Fruit fly (Drosophila melanogaster) whole organism, embryonic: Measurements from ENCODE around the gene E2f2.
A peak's percentile ranks its signal among the peaks of the same experiment; 100 is the strongest.

ENCODE experiments used
- Ada2b ChIP-seq: fragments of 200-800 bp; sonication (Bioruptor generic); IDR thresholded peaks from 2 replicates; pipeline ENCODE4 v1.3.6; 2022; ENCODE audit warnings: missing biosample characterization, missing genetic modification characterization
- Blimp-1 ChIP-seq: fragments of 200-800 bp; sonication (Bioruptor generic); optimal IDR thresholded peaks from 3 replicates; lab custom pipeline; 2018; ENCODE audit warnings: missing biosample characterization, missing genetic modification characterization, mild to moderate bottlenecking, moderate library complexity, missing genetic modification reagents
- C15 ChIP-seq: fragments of 200-800 bp; sonication (Bioruptor generic); IDR thresholded peaks from 3 replicates; pipeline ENCODE4 v1.3.6; 2022; ENCODE audit warnings: missing biosample characterization, missing genetic modification characterization
- CG10321 ChIP-seq: fragments of 200-800 bp; sonication (Bioruptor generic); IDR thresholded peaks from 2 replicates; pipeline ENCODE4 v1.3.6; 2022; ENCODE audit warnings: missing biosample characterization, missing genetic modification characterization
- CG1233 ChIP-seq: fragments of 200-800 bp; sonication (Bioruptor generic); optimal IDR thresholded peaks from 4 replicates; lab custom pipeline; 2018; ENCODE audit warnings: missing biosample characterization, mild to moderate bottlenecking, missing genetic modification characterization
- CG14667 ChIP-seq: fragments of 200-800 bp; sonication (Bioruptor generic); IDR thresholded peaks from 2 replicates; pipeline ENCODE4 v1.3.6; 2022; ENCODE audit warnings: missing biosample characterization, missing genetic modification characterization
- CG17829 ChIP-seq: fragments of 200-800 bp; optimal IDR thresholded peaks from 2 replicates; lab custom pipeline; 2019; ENCODE audit warnings: missing biosample characterization, mild to moderate bottlenecking, missing genetic modification characterization, moderate library complexity
- CG1832 ChIP-seq: fragments of 200-800 bp; sonication (Bioruptor generic); optimal IDR thresholded peaks from 2 replicates; lab custom pipeline; 2017; ENCODE audit warnings: missing biosample characterization, mild to moderate bottlenecking, missing genetic modification characterization, inconsistent platforms
- CG2116 ChIP-seq: fragments of 200-800 bp; sonication (Bioruptor generic); optimal IDR thresholded peaks from 3 replicates; lab custom pipeline; 2018; ENCODE audit warnings: missing biosample characterization, mild to moderate bottlenecking, missing genetic modification characterization
- CG4730 ChIP-seq: fragments of 200-800 bp; sonication (Bioruptor generic); IDR thresholded peaks from 2 replicates; pipeline ENCODE4 v1.3.6; 2022; ENCODE audit warnings: missing biosample characterization, missing genetic modification characterization
- CG6254 ChIP-seq: fragments of 200-800 bp; sonication (Bioruptor generic); optimal IDR thresholded peaks from 3 replicates; lab custom pipeline; 2017; ENCODE audit warnings: mild to moderate bottlenecking, missing biosample characterization, missing genetic modification reagents, missing genetic modification characterization
- CG7357 ChIP-seq: fragments of 200-800 bp; sonication (Bioruptor generic); IDR thresholded peaks from 3 replicates; pipeline ENCODE4 v1.3.6; 2022; ENCODE audit warnings: missing biosample characterization, missing genetic modification characterization
- Dp ChIP-seq: fragments of 200-800 bp; sonication (Bioruptor generic); optimal IDR thresholded peaks from 2 replicates; lab custom pipeline; 2018; ENCODE audit warnings: missing biosample characterization, mild to moderate bottlenecking, missing genetic modification characterization, moderate library complexity
- Ets65A ChIP-seq: fragments of 200-800 bp; sonication (Bioruptor generic); peaks from one replicate; lab custom pipeline; 2016; ENCODE audit warnings: missing biosample characterization, missing genetic modification characterization
- Ets97D ChIP-seq: fragments of 200-800 bp; sonication (Bioruptor generic); optimal IDR thresholded peaks from 3 replicates; lab custom pipeline; 2016; ENCODE audit warnings: missing biosample characterization, missing genetic modification characterization
- H15 ChIP-seq: fragments of 200-800 bp; sonication (Bioruptor generic); IDR thresholded peaks from 3 replicates; pipeline ENCODE4 v1.3.6; 2022; ENCODE audit warnings: missing biosample characterization, missing genetic modification characterization
- Lpt ChIP-seq: fragments of >200 bp; optimal IDR thresholded peaks from 2 replicates; lab custom pipeline; 2018; ENCODE audit warnings: missing biosample characterization, missing genetic modification characterization
- MTF-1 ChIP-seq: fragments of 200-800 bp; sonication (Bioruptor generic); optimal IDR thresholded peaks from 2 replicates; lab custom pipeline; 2018; ENCODE audit warnings: missing biosample characterization, mild to moderate bottlenecking, missing genetic modification characterization, borderline replicate concordance
- Poxn ChIP-seq: fragments of 200-800 bp; sonication (Bioruptor generic); IDR thresholded peaks from 2 replicates; pipeline ENCODE4 v1.3.6; 2022; ENCODE audit warnings: missing biosample characterization, missing genetic modification characterization
- Sox102F ChIP-seq: fragments of 200-800 bp; sonication (Bioruptor generic); optimal IDR thresholded peaks from 2 replicates; lab custom pipeline; 2018; ENCODE audit warnings: missing biosample characterization, mild to moderate bottlenecking, missing genetic modification characterization, moderate library complexity
- Ssrp ChIP-seq: fragments of 200-800 bp; sonication (Bioruptor generic); optimal IDR thresholded peaks from 2 replicates; lab custom pipeline; 2018; ENCODE audit warnings: missing biosample characterization, mild to moderate bottlenecking, missing genetic modification characterization, moderate library complexity
- Trl ChIP-seq, 3 experiments: fragments of >200 bp in 2 of 3; fragments of 200-800 bp in 1 of 3; sonication (Bioruptor generic) in 1 of 3; optimal IDR thresholded peaks; 2 replicates in 1 of 3; 3 replicates in 2 of 3; lab custom pipeline; 2016 to 2017; ENCODE audit warnings: missing biosample characterization in 1 of 3, missing genetic modification characterization in 1 of 3
- Usf ChIP-seq: fragments of 200-800 bp; sonication (Bioruptor generic); optimal IDR thresholded peaks from 2 replicates; lab custom pipeline; 2017; ENCODE audit warnings: missing genotype, missing biosample characterization, missing genetic modification characterization
- amos ChIP-seq: fragments of 200-800 bp; sonication (Bioruptor generic); IDR thresholded peaks from 2 replicates; pipeline ENCODE4 v1.3.6; 2022; ENCODE audit warnings: missing biosample characterization, missing genetic modification characterization; ENCODE audit not compliant: partially characterized antibody
- bcd ChIP-seq: fragments of 200-800 bp; sonication (Bioruptor generic); optimal IDR thresholded peaks from 2 replicates; lab custom pipeline; 2017; ENCODE audit warnings: missing biosample characterization, mild to moderate bottlenecking, missing genetic modification characterization
- cato ChIP-seq: fragments of 200-800 bp; sonication (Bioruptor generic); optimal IDR thresholded peaks from 2 replicates; lab custom pipeline; 2016; ENCODE audit warnings: missing biosample characterization, missing genetic modification characterization, borderline replicate concordance
- crp ChIP-seq, 2 experiments: fragments of 200-800 bp; sonication (Bioruptor generic); optimal IDR thresholded peaks; 2 replicates in 1 of 2; 3 replicates in 1 of 2; lab custom pipeline; 2017; ENCODE audit warnings: missing biosample characterization in 2 of 2, missing genetic modification characterization in 2 of 2, mild to moderate bottlenecking in 1 of 2, moderate library complexity in 1 of 2
- da ChIP-seq: fragments of 200-800 bp; sonication (Bioruptor generic); optimal IDR thresholded peaks from 2 replicates; lab custom pipeline; 2016; ENCODE audit warnings: missing biosample characterization, missing genetic modification characterization
- esg ChIP-seq: fragments of 200-800 bp; sonication (Bioruptor generic); conservative IDR thresholded peaks from 2 replicates; pipeline ENCODE4 v1.3.6; 2022; ENCODE audit warnings: missing biosample characterization, missing genetic modification characterization
- ewg ChIP-seq: fragments of 200-800 bp; sonication (Bioruptor generic); optimal IDR thresholded peaks from 3 replicates; lab custom pipeline; 2017; ENCODE audit warnings: mild to moderate bottlenecking, missing biosample characterization, missing genetic modification reagents, missing genetic modification characterization
- gcm2 ChIP-seq: fragments of 200-800 bp; sonication (Bioruptor generic); optimal IDR thresholded peaks from 2 replicates; lab custom pipeline; 2016; ENCODE audit warnings: missing biosample characterization, missing genetic modification characterization
- gsb ChIP-seq: fragments of 200-800 bp; sonication (Bioruptor generic); IDR thresholded peaks from 2 replicates; pipeline ENCODE4 v1.3.6; 2022; ENCODE audit warnings: missing biosample characterization, missing genetic modification characterization
- h ChIP-seq: fragments of >200 bp; optimal IDR thresholded peaks from 2 replicates; lab custom pipeline; 2017
- ham ChIP-seq: fragments of 200-800 bp; sonication (Bioruptor generic); IDR thresholded peaks from 2 replicates; pipeline ENCODE4 v1.3.6; 2022; ENCODE audit warnings: missing biosample characterization, missing genetic modification characterization
- hbn ChIP-seq: fragments of 200-800 bp; sonication (Bioruptor generic); IDR thresholded peaks from 2 replicates; pipeline ENCODE4 v1.3.6; 2022; ENCODE audit warnings: missing biosample characterization, missing genetic modification characterization; ENCODE audit not compliant: partially characterized antibody
- insv ChIP-seq, 2 experiments: fragments of 200-800 bp; sonication (Bioruptor generic); optimal IDR thresholded peaks; 3 replicates each; lab custom pipeline; 2016 to 2018; ENCODE audit warnings: missing biosample characterization in 2 of 2, missing genetic modification characterization in 2 of 2
- lov ChIP-seq, 2 experiments: fragments of 200-800 bp in 1 of 2; fragments of >200 bp in 1 of 2; sonication (Bioruptor generic) in 1 of 2; IDR thresholded peaks in 1 of 2; optimal IDR thresholded peaks in 1 of 2; 2 replicates in 1 of 2; 3 replicates in 1 of 2; pipeline versions ENCODE4 v1.3.6 to Lab custom; 2017 to 2022; ENCODE audit warnings: missing biosample characterization in 1 of 2, missing genetic modification characterization in 1 of 2
- luna ChIP-seq: fragments of 200-800 bp; sonication (Bioruptor generic); optimal IDR thresholded peaks from 2 replicates; lab custom pipeline; 2016; ENCODE audit warnings: missing biosample characterization, missing genetic modification characterization
- pan ChIP-seq, 4 experiments: fragments of >200 bp in 3 of 4; fragments of 200-800 bp in 1 of 4; sonication (Bioruptor generic) in 1 of 4; optimal IDR thresholded peaks in 3 of 4; IDR thresholded peaks in 1 of 4; 2 replicates each; pipeline versions ENCODE4 v1.3.6 to Lab custom; 2017 to 2022; ENCODE audit warnings: missing biosample characterization in 2 of 4, missing genetic modification characterization in 2 of 4, mixed read lengths in 1 of 4
- psq ChIP-seq: fragments of 200-800 bp; sonication (Bioruptor generic); optimal IDR thresholded peaks from 2 replicates; lab custom pipeline; 2017; ENCODE audit warnings: missing biosample characterization, missing genetic modification characterization
- salm ChIP-seq: fragments of 200-800 bp; sonication (Bioruptor generic); optimal IDR thresholded peaks from 2 replicates; lab custom pipeline; 2018; ENCODE audit warnings: missing biosample characterization, mild to moderate bottlenecking, missing genetic modification characterization
- sisA ChIP-seq: fragments of 200-800 bp; sonication (Bioruptor generic); IDR thresholded peaks from 2 replicates; pipeline ENCODE4 v1.3.6; 2022; ENCODE audit warnings: missing biosample characterization, missing genetic modification characterization
- sna ChIP-seq: fragments of 200-800 bp; sonication (Bioruptor generic); IDR thresholded peaks from 2 replicates; pipeline ENCODE4 v1.3.6; 2022; ENCODE audit warnings: missing biosample characterization, missing genetic modification characterization; ENCODE audit not compliant: partially characterized antibody
- stc ChIP-seq: fragments of 200-800 bp; sonication (Bioruptor generic); IDR thresholded peaks from 2 replicates; pipeline ENCODE4 v1.3.6; 2022; ENCODE audit warnings: missing biosample characterization, missing genetic modification characterization
- sug ChIP-seq: fragments of 200-800 bp; optimal IDR thresholded peaks from 2 replicates; lab custom pipeline; 2019; ENCODE audit warnings: missing biosample characterization, mild to moderate bottlenecking, missing genetic modification characterization, moderate library complexity
- trh ChIP-seq: fragments of 200-800 bp; sonication (Bioruptor generic); optimal IDR thresholded peaks from 2 replicates; lab custom pipeline; 2016; ENCODE audit warnings: missing biosample characterization, missing genetic modification characterization
- twi ChIP-seq: fragments of 200-800 bp; optimal IDR thresholded peaks from 2 replicates; lab custom pipeline; 2019; ENCODE audit warnings: missing biosample characterization, mild to moderate bottlenecking, missing genetic modification characterization, moderate library complexity
- tx ChIP-seq: fragments of 200-800 bp; sonication (Bioruptor generic); optimal IDR thresholded peaks from 2 replicates; lab custom pipeline; 2016; ENCODE audit warnings: missing biosample characterization, missing genetic modification characterization
- usp ChIP-seq: fragments of >200 bp; optimal IDR thresholded peaks from 2 replicates; lab custom pipeline; 2017; ENCODE audit warnings: missing biosample characterization, missing genetic modification characterization

Gene E2f2

DNA sequence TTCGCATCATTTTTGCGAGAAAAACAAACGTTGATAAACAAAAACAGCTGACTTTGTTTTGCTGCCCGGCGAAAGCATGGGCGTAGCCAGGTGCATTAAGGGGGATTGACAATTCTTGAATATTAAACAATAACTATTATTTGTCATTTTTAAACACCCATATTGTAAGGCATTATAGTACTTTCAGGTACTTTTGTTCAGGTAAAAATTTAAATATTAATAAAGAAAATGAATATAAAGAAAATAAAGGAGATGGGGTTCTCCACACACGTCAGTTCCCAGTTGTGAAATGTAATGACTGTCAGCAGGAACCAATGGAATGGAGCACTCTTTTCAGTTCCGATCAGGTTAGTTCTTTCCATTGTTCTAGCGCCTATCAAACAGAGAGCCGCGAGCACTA, 2.0 kb upstream of the E2f2 start, which contains the start of the genes Coq3 and Pld3 (continued):
- TF ChIP-seq amos (GFP tag; lab: Robert Waterston, UW) (no peak), Ssrp (tag; lab: Kevin White, UChicago) (peak; percentile 73), CG10321 (GFP tag; lab: Robert Waterston, UW) (0 out of 2 replicates have a peak, but pooled peaks have one; percentile 23), insv (GFP tag; optimal IDR thresholded peaks at IDR 0.05; lab: Kevin White, UChicago) (peak in 1 of 2 experiments; percentile 28), CG7357 (GFP tag; lab: Robert Waterston, UW) (peak; percentile 66), lov (optimal IDR thresholded peaks at IDR 0.05; lab: Kevin White, UChicago) (no peak), lov (GFP tag; IDR thresholded peaks at IDR 0.05; lab: Robert Waterston, UW) (peak; percentile 80; the same call in 1 of the 3 replicates), C15 (GFP tag; lab: Robert Waterston, UW) (no peak), MTF-1 (peak; percentile 32), Trl (optimal IDR thresholded peaks at IDR 0.05; lab: Kevin White, UChicago) (no peak), Trl (GFP tag; optimal IDR thresholded peaks at IDR 0.05; lab: Kevin White, UChicago) (peak; percentile 72), da (GFP tag; lab: Kevin White, UChicago) (peak; percentile 8), psq (no peak), Ada2b (GFP tag; lab: Robert Waterston, UW) (peak; percentile 69), Sox102F (GFP tag; lab: Kevin White, UChicago) (peak; percentile 87), crp (GFP tag; optimal IDR thresholded peaks at IDR 0.05; lab: Kevin White, UChicago) (peak; percentile 41 to 86), h (lab: Kevin White, UChicago) (no peak), sug (peak; percentile 80), H15 (peak; percentile 70; the same call in 2 of the 3 replicates), Blimp-1 (peak; percentile 79), twi (tag; lab: Kevin White, UChicago) (peak; percentile 57), CG2116 (peak; percentile 64), hbn (GFP tag; lab: Robert Waterston, UW) (no peak), CG17829 (tag; lab: Kevin White, UChicago) (peak; percentile 88), ewg (GFP tag; lab: Kevin White, UChicago) (peak; percentile 54), gcm2 (GFP tag; lab: Kevin White, UChicago) (no peak), Ets97D (GFP tag; lab: Kevin White, UChicago) (peak; percentile 35), Dp (GFP tag; lab: Kevin White, UChicago) (no peak), tx (GFP tag; lab: Kevin White, UChicago) (peak; percentile 62), salm (tag; lab: Kevin White, UChicago) (peak; percentile 50), luna (GFP tag; lab: Kevin White, UChicago) (peak; percentile 31), pan (optimal IDR thresholded peaks at IDR 0.05; lab: Kevin White, UChicago) (no peak), pan (GFP tag; optimal IDR thresholded peaks at IDR 0.05 in 1 of 2, IDR thresholded peaks at IDR 0.05 in 1 of 2) (peak in 1 of 2 experiments; percentile 84), CG1832 (GFP tag; lab: Kevin White, UChicago) (no peak), CG1233 (GFP tag; lab: Kevin White, UChicago) (peak; percentile 78), CG4730 (GFP tag; lab: Robert Waterston, UW) (peak; percentile 55; the same call in 1 of the 2 replicates), Poxn (GFP tag; lab: Robert Waterston, UW) (no peak), CG14667 (GFP tag; lab: Robert Waterston, UW) (peak; percentile 69), cato (GFP tag; lab: Kevin White, UChicago) (peak; percentile 8), sna (GFP tag; lab: Robert Waterston, UW) (no peak), ham (GFP tag; lab: Robert Waterston, UW) (no peak), trh (GFP tag; lab: Kevin White, UChicago) (peak; percentile 19), Ets65A (GFP tag; lab: Kevin White, UChicago) (peak; percentile 95), gsb (GFP tag; lab: Robert Waterston, UW) (peak; percentile 60), Lpt (GFP tag; lab: Kevin White, UChicago) (no peak), Usf (GFP tag; lab: Kevin White, UChicago) (peak; percentile 75), esg (GFP tag; lab: Robert Waterston, UW) (peak; percentile 38; the same call in 1 of the 2 replicates), stc (GFP tag; lab: Robert Waterston, UW) (peak; percentile 69; the same call in 1 of the 2 replicates), sisA (GFP tag; lab: Robert Waterston, UW) (peak; percentile 76), CG6254 (GFP tag; lab: Kevin White, UChicago) (peak; percentile 71), usp (GFP tag; lab: Kevin White, UChicago) (no peak), bcd (GFP tag; lab: Kevin White, UChicago) (peak; percentile 80)
